Fruit fly (Drosophila melanogaster): Measurements from ENCODE around the gene Cpr11B.
A peak's percentile ranks its signal among the peaks of the same experiment; 100 is the strongest.

Gene Cpr11B

DNA sequence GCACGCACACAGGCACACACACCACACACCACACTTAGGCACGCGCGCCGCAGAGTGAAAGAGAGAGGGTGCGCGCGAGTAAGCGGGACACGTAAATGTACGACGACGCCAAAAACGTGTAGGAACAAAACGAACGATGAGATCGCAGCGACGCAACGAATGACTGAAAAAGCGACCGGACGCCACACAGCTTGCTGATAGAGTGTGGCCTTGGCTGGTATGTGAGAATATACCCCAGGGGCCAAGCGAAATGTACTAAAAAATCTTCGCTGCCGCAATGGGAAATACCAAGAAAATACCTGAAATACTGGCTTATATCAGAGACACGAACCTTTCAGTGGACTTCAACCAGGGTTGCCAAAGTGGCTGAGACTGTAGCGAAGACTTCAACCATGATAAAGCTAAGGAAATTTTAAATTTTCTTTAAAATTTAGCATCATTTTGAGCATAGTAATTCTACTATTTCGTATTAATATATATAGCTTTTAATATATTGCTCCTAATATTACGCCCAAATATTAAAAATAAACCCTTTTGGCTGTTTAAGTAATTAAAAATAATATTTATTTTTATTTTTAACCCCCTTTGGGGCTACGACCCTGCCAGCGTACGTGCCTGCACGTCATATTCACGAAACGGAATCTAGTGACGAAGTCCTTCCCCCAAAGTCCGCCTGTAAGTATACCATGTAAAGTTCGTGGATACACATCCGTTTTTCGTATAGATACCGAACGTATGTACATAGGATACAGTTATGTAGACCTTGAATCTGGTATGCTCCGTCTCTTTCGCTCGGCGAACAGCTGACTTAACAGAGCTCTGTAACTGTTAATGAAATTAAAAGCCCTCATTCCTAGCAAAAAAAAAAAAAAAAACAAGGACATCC is 30.3 kb downstream of the Cpr11B start, which contains the start of gene Pits (continued):
- TF ChIP-seq CG9139 (GFP tag; optimal IDR thresholded peaks at IDR 0.05) (peak; percentile 63), CG6808 (GFP tag; optimal IDR thresholded peaks at IDR 0.05) (no peak), fkh (GFP tag; optimal IDR thresholded peaks at IDR 0.05) (peak; percentile 42), Lpt (GFP tag; optimal IDR thresholded peaks at IDR 0.05) (peak; percentile 66), acj6 (GFP tag; optimal IDR thresholded peaks at IDR 0.05) (peak; percentile 37), Hr4 (GFP tag; optimal IDR thresholded peaks at IDR 0.05) (no peak), pdm3 (GFP tag; optimal IDR thresholded peaks at IDR 0.05) (no peak), cyc (GFP tag; optimal IDR thresholded peaks at IDR 0.05) (no peak), CG32006 (GFP tag; optimal IDR thresholded peaks at IDR 0.05) (peak; percentile 14), CG1621 (tag; optimal IDR thresholded peaks at IDR 0.05) (peak; percentile 53), CG16779 (tag; optimal IDR thresholded peaks at IDR 0.05) (peak; percentile 65), net (GFP tag; optimal IDR thresholded peaks at IDR 0.05) (peak; percentile 11), Eip78C (GFP tag) (peak; percentile 47)

DNA sequence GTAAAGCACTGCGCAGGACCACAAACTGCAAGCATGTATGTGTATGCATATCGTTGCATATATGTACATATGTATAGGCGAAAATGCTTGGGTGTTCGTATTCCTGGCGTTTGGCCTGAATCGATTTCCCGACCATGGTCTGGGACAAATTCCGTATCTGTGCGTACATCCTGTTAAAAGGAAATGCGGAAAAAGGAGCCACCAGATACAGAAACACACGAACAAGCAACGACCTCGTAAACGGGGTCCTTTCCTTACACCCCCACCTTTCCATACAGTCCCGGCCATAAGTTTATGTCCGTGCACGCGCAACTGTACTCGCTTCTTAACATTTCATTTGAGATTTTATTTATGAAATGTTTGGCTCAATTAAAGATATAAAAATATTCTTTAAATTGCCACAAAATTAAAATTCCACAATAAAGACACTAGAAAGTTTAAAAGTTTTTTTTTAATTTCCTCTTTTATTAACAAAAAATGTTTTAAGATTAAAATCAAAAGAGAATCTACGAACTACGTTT is 31.0 kb downstream of the Cpr11B start:
- peak; percentile 71 for TF ChIP-seq Eip78C (GFP tag)
- TF ChIP-seq Blimp-1 (GFP tag; optimal IDR thresholded peaks at IDR 0.05), result no peak

DNA sequence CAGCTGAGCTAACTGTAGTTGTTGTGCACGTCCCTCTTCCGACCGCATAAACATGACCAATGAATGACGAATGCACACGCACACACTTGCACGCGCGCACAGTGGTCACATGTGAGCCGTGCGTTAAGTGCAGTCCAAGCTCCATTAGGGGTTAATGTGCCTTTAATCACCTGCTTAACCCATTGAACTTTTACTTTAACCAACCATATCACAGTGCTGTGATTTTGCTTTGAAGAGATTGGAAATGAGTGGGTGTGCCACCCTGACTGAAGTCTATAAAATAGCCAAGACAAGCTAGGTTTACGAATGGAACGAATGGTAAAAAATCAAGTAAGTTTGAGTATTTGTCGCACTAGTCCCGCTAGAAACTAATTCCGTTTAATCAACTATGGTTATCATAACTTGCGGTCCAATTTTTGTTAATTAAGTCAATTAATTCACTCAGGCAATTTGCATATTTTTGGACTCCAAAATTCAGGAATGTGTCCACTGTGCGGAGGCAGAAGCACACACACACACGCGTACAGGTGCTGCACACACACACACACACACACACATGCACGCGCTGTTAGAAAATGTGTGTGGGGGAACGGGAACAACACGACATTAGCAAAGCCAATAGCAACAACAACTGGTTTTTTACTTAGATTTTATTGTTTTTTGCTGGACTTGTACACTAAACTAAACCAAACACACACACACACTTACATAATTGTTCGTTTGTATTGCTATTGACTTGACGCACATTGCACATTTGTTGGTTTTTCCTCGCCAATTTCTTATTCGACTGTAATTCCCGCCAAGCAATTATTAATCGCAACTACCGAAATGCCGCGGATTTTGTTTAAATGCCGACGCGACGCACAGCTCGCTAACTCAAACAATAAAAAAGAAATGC is 38.5 kb downstream of the Cpr11B start:
- peak; percentile 72 for TF ChIP-seq acj6 (GFP tag; optimal IDR thresholded peaks at IDR 0.05)
- peak; percentile 67 for TF ChIP-seq Lpt (GFP tag; optimal IDR thresholded peaks at IDR 0.05)
- TF ChIP-seq CG16779 (tag; optimal IDR thresholded peaks at IDR 0.05), result peak; percentile 43
- peak; percentile 19 to 76 for TF ChIP-seq ss (GFP tag; optimal IDR thresholded peaks at IDR 0.05)
- peak; percentile 73 for TF ChIP-seq dac (GFP tag; optimal IDR thresholded peaks at IDR 0.05)
- TF ChIP-seq Ets21C (GFP tag; optimal IDR thresholded peaks at IDR 0.05), result peak; percentile 77
- no peak for TF ChIP-seq Eip93F (GFP tag; optimal IDR thresholded peaks at IDR 0.05)
- TF ChIP-seq CG32006 (GFP tag; optimal IDR thresholded peaks at IDR 0.05), result peak; percentile 90
- peak; percentile 14 for TF ChIP-seq CG6854 (GFP tag; optimal IDR thresholded peaks at IDR 0.05)
- no peak for TF ChIP-seq Gug (GFP tag; IDR thresholded peaks at IDR 0.05)
- TF ChIP-seq OdsH (GFP tag; optimal IDR thresholded peaks at IDR 0.05), result peak; percentile 80
- TF ChIP-seq CG10631 (GFP tag; optimal IDR thresholded peaks at IDR 0.05), result peak; percentile 74
- TF ChIP-seq Eip78C (GFP tag), result peak; percentile 91
- peak; percentile 26 for TF ChIP-seq fd85E (GFP tag; optimal IDR thresholded peaks at IDR 0.05)
- TF ChIP-seq svp (GFP tag), result peak; percentile 90
- TF ChIP-seq achi (GFP tag; optimal IDR thresholded peaks at IDR 0.05), result peak; percentile 68
- TF ChIP-seq Met (GFP tag; optimal IDR thresholded peaks at IDR 0.05), result peak; percentile 85
- peak in 1 of 2 experiments; percentile 82 for TF ChIP-seq salr (GFP tag; optimal IDR thresholded peaks at IDR 0.05)
- TF ChIP-seq CG9139 (GFP tag; optimal IDR thresholded peaks at IDR 0.05), result peak; percentile 26
- TF ChIP-seq Blimp-1 (GFP tag; optimal IDR thresholded peaks at IDR 0.05), result peak; percentile 38
- TF ChIP-seq Eip75B (GFP tag; optimal IDR thresholded peaks at IDR 0.05), result peak; percentile 72
- TF ChIP-seq CG3919 (GFP tag; optimal IDR thresholded peaks at IDR 0.05), result peak; percentile 58
- TF ChIP-seq spab (GFP tag; optimal IDR thresholded peaks at IDR 0.05), result peak; percentile 61
- TF ChIP-seq CG4318 (GFP tag; optimal IDR thresholded peaks at IDR 0.05), result peak; percentile 81
- peak; percentile 75 for TF ChIP-seq lz (GFP tag; optimal IDR thresholded peaks at IDR 0.05)
- peak; percentile 51 for TF ChIP-seq Ets96B (tag; optimal IDR thresholded peaks at IDR 0.05)
- peak; percentile 59 for TF ChIP-seq fd59A (GFP tag; optimal IDR thresholded peaks at IDR 0.05)
- TF ChIP-seq CG6808 (GFP tag; optimal IDR thresholded peaks at IDR 0.05), result peak; percentile 80
- peak; percentile 49 for TF ChIP-seq vri (GFP tag; optimal IDR thresholded peaks at IDR 0.05)
- TF ChIP-seq esn (GFP tag; optimal IDR thresholded peaks at IDR 0.05), result peak; percentile 85
- TF ChIP-seq CG10669 (GFP tag; optimal IDR thresholded peaks at IDR 0.05), result peak; percentile 69
- peak; percentile 65 for TF ChIP-seq CG8319 (GFP tag; optimal IDR thresholded peaks at IDR 0.05)
- TF ChIP-seq Hr4 (GFP tag; optimal IDR thresholded peaks at IDR 0.05), result peak; percentile 80
- peak; percentile 16; the same call in 1 of the 2 replicates for TF ChIP-seq CG11294 (GFP tag; IDR thresholded peaks at IDR 0.05)
- 0 out of 3 replicates have a peak, but pooled peaks have one; percentile 6 for TF ChIP-seq CG6163 (GFP tag; IDR thresholded peaks at IDR 0.05)
- TF ChIP-seq Sox15 (GFP tag; optimal IDR thresholded peaks at IDR 0.05), result peak; percentile 66
- peak; percentile 49 for TF ChIP-seq CG1621 (tag; optimal IDR thresholded peaks at IDR 0.05)

All from whole organism, prepupa.